Fruit fly (Drosophila melanogaster) whole organism, embryonic: ENCODE data around the gene Gpdh1.

Source experiments
- C15 ChIP-seq: fragments of 200-800 bp; sonication (Bioruptor generic); IDR thresholded peaks from 3 replicates; pipeline ENCODE4 v1.3.6; 2022; ENCODE audit warnings: missing biosample characterization, missing genetic modification characterization
- CG11560 ChIP-seq: fragments of 200-800 bp; sonication (Bioruptor generic); IDR thresholded peaks from 3 replicates; pipeline ENCODE4 v1.3.6; 2022; ENCODE audit warnings: missing biosample characterization, missing genetic modification characterization
- CG1529 ChIP-seq: fragments of 200-800 bp; sonication (Bioruptor generic); optimal IDR thresholded peaks from 3 replicates; lab custom pipeline; 2018; ENCODE audit warnings: missing biosample characterization, missing genetic modification characterization
- CG15696 ChIP-seq: fragments of 200-800 bp; sonication (Bioruptor generic); optimal IDR thresholded peaks from 2 replicates; lab custom pipeline; 2019; ENCODE audit warnings: missing biosample characterization, mild to moderate bottlenecking, missing genetic modification characterization, moderate library complexity
- CG2199 ChIP-seq: fragments of 200-800 bp; sonication (Bioruptor generic); IDR thresholded peaks from 3 replicates; pipeline ENCODE4 v1.3.6; 2022; ENCODE audit warnings: missing biosample characterization, missing genetic modification characterization
- CG3065 ChIP-seq: fragments of 200-800 bp; sonication (Bioruptor generic); optimal IDR thresholded peaks from 2 replicates; lab custom pipeline; 2016; ENCODE audit warnings: missing biosample characterization, missing genetic modification characterization
- CG32532 ChIP-seq: fragments of 200-800 bp; sonication (Bioruptor generic); IDR thresholded peaks from 2 replicates; pipeline ENCODE4 v1.3.6; 2022; ENCODE audit warnings: missing biosample characterization, missing genetic modification characterization
- CG32772 ChIP-seq: fragments of 200-800 bp; sonication (Bioruptor generic); IDR thresholded peaks from 2 replicates; pipeline ENCODE4 v1.3.6; 2022; ENCODE audit warnings: missing biosample characterization, missing genetic modification characterization
- CG3281 ChIP-seq: fragments of 200-800 bp; sonication (Bioruptor generic); optimal IDR thresholded peaks from 3 replicates; lab custom pipeline; 2017; ENCODE audit warnings: missing biosample characterization, mild to moderate bottlenecking, missing genetic modification characterization
- CG4282 ChIP-seq: fragments of 200-800 bp; sonication (Bioruptor generic); optimal IDR thresholded peaks from 2 replicates; lab custom pipeline; 2016; ENCODE audit warnings: missing biosample characterization, missing genetic modification characterization
- CG4360 ChIP-seq: fragments of 200-800 bp; sonication (Bioruptor generic); IDR thresholded peaks from 2 replicates; pipeline ENCODE4 v1.3.6; 2022; ENCODE audit warnings: missing biosample characterization, missing genetic modification characterization
- CG9727 ChIP-seq: fragments of 200-800 bp; sonication (Bioruptor generic); optimal IDR thresholded peaks from 3 replicates; lab custom pipeline; 2017; ENCODE audit warnings: missing biosample characterization, mild to moderate bottlenecking, missing genetic modification characterization
- Dip3 ChIP-seq: fragments of 200-800 bp; sonication (Bioruptor generic); optimal IDR thresholded peaks from 3 replicates; lab custom pipeline; 2016; ENCODE audit warnings: missing biosample characterization, missing genetic modification characterization
- Dll ChIP-seq: fragments of 200-800 bp; sonication (Bioruptor generic); IDR thresholded peaks from 4 replicates; pipeline ENCODE4 v1.3.6; 2022; ENCODE audit warnings: missing biosample characterization, missing genetic modification characterization; ENCODE audit not compliant: partially characterized antibody
- HLHmδ ChIP-seq: fragments of 200-800 bp; sonication (Bioruptor generic); optimal IDR thresholded peaks from 2 replicates; lab custom pipeline; 2018; ENCODE audit warnings: missing biosample characterization, mild to moderate bottlenecking, missing genetic modification characterization, moderate library complexity
- Hr78 ChIP-seq, 2 experiments: fragments of 200-800 bp in 1 of 2; fragments of >200 bp in 1 of 2; sonication (Bioruptor generic) in 1 of 2; optimal IDR thresholded peaks; 2 replicates each; lab custom pipeline; 2017 to 2019; ENCODE audit warnings: missing biosample characterization in 2 of 2, missing genetic modification characterization in 2 of 2, mild to moderate bottlenecking in 1 of 2, moderate library complexity in 1 of 2
- Kr ChIP-seq: fragments of 200-800 bp; sonication (Bioruptor generic); optimal IDR thresholded peaks from 2 replicates; lab custom pipeline; 2017; ENCODE audit warnings: missing biosample characterization, mild to moderate bottlenecking, missing genetic modification characterization
- Med ChIP-seq: fragments of 200-800 bp; sonication (Bioruptor generic); peaks from one replicate; lab custom pipeline; 2016; ENCODE audit warnings: missing biosample characterization, missing genetic modification characterization, mild to moderate bottlenecking, inconsistent platforms, moderate library complexity
- Neu2 ChIP-seq: fragments of 200-800 bp; sonication (Bioruptor generic); optimal IDR thresholded peaks from 3 replicates; lab custom pipeline; 2016; ENCODE audit warnings: missing biosample characterization, missing genetic modification characterization, borderline replicate concordance
- NfI ChIP-seq: fragments of 200-800 bp; sonication (Bioruptor generic); optimal IDR thresholded peaks from 3 replicates; lab custom pipeline; 2018; ENCODE audit warnings: missing biosample characterization, mild to moderate bottlenecking, missing genetic modification characterization, moderate library complexity
- Pdp1 ChIP-seq, 2 experiments: fragments of 200-800 bp; sonication (Bioruptor generic); optimal IDR thresholded peaks; 3 replicates each; lab custom pipeline; 2016; ENCODE audit warnings: missing biosample characterization in 2 of 2, missing genetic modification characterization in 2 of 2, mild to moderate bottlenecking in 1 of 2, moderate library complexity in 1 of 2
- Ptx1 ChIP-seq: fragments of 200-800 bp; sonication (Bioruptor generic); IDR thresholded peaks from 2 replicates; pipeline ENCODE4 v1.3.6; 2022; ENCODE audit warnings: missing biosample characterization, missing genetic modification characterization
- Xrp1 ChIP-seq: fragments of 200-800 bp; sonication (Bioruptor generic); IDR thresholded peaks from 2 replicates; pipeline ENCODE4 v1.3.6; 2022; ENCODE audit warnings: missing biosample characterization, missing genetic modification characterization
- ara ChIP-seq: fragments of 200-800 bp; sonication (Bioruptor generic); IDR thresholded peaks from 2 replicates; pipeline ENCODE4 v1.3.6; 2022; ENCODE audit warnings: missing biosample characterization, missing genetic modification characterization
- bcd ChIP-seq: fragments of 200-800 bp; sonication (Bioruptor generic); optimal IDR thresholded peaks from 2 replicates; lab custom pipeline; 2017; ENCODE audit warnings: missing biosample characterization, mild to moderate bottlenecking, missing genetic modification characterization
- chm ChIP-seq: fragments of 200-800 bp; sonication (Bioruptor generic); IDR thresholded peaks from 2 replicates; pipeline ENCODE4 v1.3.6; 2022; ENCODE audit warnings: missing biosample characterization, missing genetic modification characterization
- crc ChIP-seq: fragments of 200-800 bp; sonication (Bioruptor generic); optimal IDR thresholded peaks from 2 replicates; lab custom pipeline; 2016; ENCODE audit warnings: missing biosample characterization, missing genetic modification characterization
- crol ChIP-seq: fragments of 200-800 bp; sonication (Bioruptor generic); IDR thresholded peaks from 2 replicates; pipeline ENCODE4 v1.3.6; 2022; ENCODE audit warnings: missing biosample characterization, missing genetic modification characterization
- dysf ChIP-seq: fragments of 200-800 bp; sonication (Bioruptor generic); IDR thresholded peaks from 3 replicates; pipeline ENCODE4 v1.3.6; 2022; ENCODE audit warnings: missing biosample characterization, missing genetic modification characterization
- gfzf ChIP-seq: fragments of 200-800 bp; sonication (Bioruptor generic); optimal IDR thresholded peaks from 2 replicates; lab custom pipeline; 2016; ENCODE audit warnings: missing biosample characterization, mild to moderate bottlenecking, missing genetic modification characterization, moderate library complexity
- gsb-n ChIP-seq: fragments of 200-800 bp; sonication (Bioruptor generic); optimal IDR thresholded peaks from 3 replicates; lab custom pipeline; 2018; ENCODE audit warnings: missing biosample characterization, mild to moderate bottlenecking, missing genetic modification characterization
- kah ChIP-seq: fragments of 200-800 bp; sonication (Bioruptor generic); optimal IDR thresholded peaks from 2 replicates; lab custom pipeline; 2018; ENCODE audit warnings: missing biosample characterization, mild to moderate bottlenecking, missing genetic modification characterization
- lbe ChIP-seq: fragments of 200-800 bp; sonication (Bioruptor generic); optimal IDR thresholded peaks from 2 replicates; lab custom pipeline; 2016; ENCODE audit warnings: missing biosample characterization, mild to moderate bottlenecking, missing genetic modification characterization
- lilli ChIP-seq: fragments of 200-800 bp; sonication (Bioruptor generic); optimal IDR thresholded peaks from 3 replicates; lab custom pipeline; 2016; ENCODE audit warnings: missing biosample characterization, missing genetic modification characterization
- oc ChIP-seq: fragments of 200-800 bp; sonication (Bioruptor generic); optimal IDR thresholded peaks from 2 replicates; lab custom pipeline; 2018; ENCODE audit warnings: missing biosample characterization, mild to moderate bottlenecking, missing genetic modification characterization, moderate library complexity
- org-1 ChIP-seq: fragments of 200-800 bp; sonication (Bioruptor generic); optimal IDR thresholded peaks from 2 replicates; lab custom pipeline; 2017; ENCODE audit warnings: missing biosample characterization, missing genetic modification characterization
- prd ChIP-seq, 3 experiments: fragments of >200 bp in 2 of 3; fragments of 200-800 bp in 1 of 3; sonication (Bioruptor generic) in 1 of 3; optimal IDR thresholded peaks in 2 of 3; IDR thresholded peaks in 1 of 3; 2 replicates in 2 of 3; 3 replicates in 1 of 3; pipeline versions ENCODE4 v1.3.6 to Lab custom; 2017 to 2022; ENCODE audit warnings: missing biosample characterization in 1 of 3, missing genetic modification characterization in 1 of 3
- pros ChIP-seq: fragments of 200-800 bp; sonication (Bioruptor generic); optimal IDR thresholded peaks from 3 replicates; lab custom pipeline; 2019; ENCODE audit warnings: missing biosample characterization, mild to moderate bottlenecking, missing genetic modification characterization, moderate library complexity
- sens ChIP-seq: fragments of 200-800 bp; sonication (Bioruptor generic); peaks from one replicate; lab custom pipeline; 2016; ENCODE audit warnings: missing biosample characterization, missing genetic modification characterization
- stwl ChIP-seq: fragments of 200-800 bp; sonication (Bioruptor generic); optimal IDR thresholded peaks from 3 replicates; lab custom pipeline; 2018; ENCODE audit warnings: missing biosample characterization, mild to moderate bottlenecking, missing genetic modification characterization, moderate library complexity
- tll ChIP-seq, 2 experiments: fragments of 200-800 bp in 1 of 2; fragments of >200 bp in 1 of 2; sonication (Bioruptor generic) in 1 of 2; optimal IDR thresholded peaks; 2 replicates each; lab custom pipeline; 2017 to 2019; ENCODE audit warnings: missing biosample characterization in 2 of 2, missing genetic modification characterization in 2 of 2, mild to moderate bottlenecking in 1 of 2, moderate library complexity in 1 of 2
- ttk ChIP-seq: fragments of 200-800 bp; sonication (Bioruptor generic); IDR thresholded peaks from 2 replicates; pipeline ENCODE4 v2.1.2; 2022; ENCODE audit warnings: missing biosample characterization, missing genetic modification characterization
- twi ChIP-seq: fragments of 200-800 bp; optimal IDR thresholded peaks from 2 replicates; lab custom pipeline; 2019; ENCODE audit warnings: missing biosample characterization, mild to moderate bottlenecking, missing genetic modification characterization, moderate library complexity
- wek ChIP-seq: fragments of 200-800 bp; sonication (Bioruptor generic); optimal IDR thresholded peaks from 3 replicates; lab custom pipeline; 2018; ENCODE audit warnings: missing biosample characterization, mild to moderate bottlenecking, missing genetic modification characterization, moderate library complexity
- zen ChIP-seq: fragments of 200-800 bp; sonication (Bioruptor generic); optimal IDR thresholded peaks from 3 replicates; lab custom pipeline; 2018; ENCODE audit warnings: missing biosample characterization, mild to moderate bottlenecking, missing genetic modification characterization, moderate library complexity

Gene Gpdh1

DNA sequence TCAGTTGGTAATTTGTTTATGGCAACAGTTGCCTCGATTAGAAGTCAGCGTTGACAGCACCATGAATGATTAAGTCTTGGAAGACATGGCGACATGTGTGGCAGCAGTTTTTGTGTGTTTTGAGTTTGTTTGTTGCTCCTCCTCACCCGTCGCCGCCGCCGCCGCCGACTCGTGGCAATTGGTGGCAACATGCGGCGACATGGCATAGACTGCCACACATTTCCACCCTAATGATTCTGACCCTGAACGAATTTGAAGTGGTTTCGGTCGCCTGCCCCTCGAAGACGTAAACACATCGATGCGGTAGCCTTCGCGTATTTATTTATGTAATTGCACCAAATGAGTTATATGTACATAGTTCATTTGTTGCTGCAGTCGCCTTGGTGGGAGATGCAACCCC, 40.5 kb upstream of the Gpdh1 start:
- TF ChIP-seq pros (GFP tag; lab: Kevin White, UChicago) (peak; percentile 80), twi (tag; lab: Kevin White, UChicago) (peak; percentile 85), Pdp1 (GFP tag; optimal IDR thresholded peaks at IDR 0.05; lab: Kevin White, UChicago) (peak in 1 of 2 experiments; percentile 38), Dll (no peak), zen (tag; lab: Kevin White, UChicago) (peak; percentile 78), CG4360 (GFP tag; lab: Robert Waterston, UW) (no peak), Med (GFP tag; lab: Kevin White, UChicago) (peak; percentile 27), CG2199 (GFP tag; lab: Robert Waterston, UW) (0 out of 3 replicates have a peak, but pooled peaks have one; percentile 18), tll (GFP tag; optimal IDR thresholded peaks at IDR 0.05; lab: Kevin White, UChicago) (peak in 1 of 2 experiments; percentile 41), Kr (peak; percentile 17), Neu2 (GFP tag; lab: Kevin White, UChicago) (peak; percentile 25), prd (optimal IDR thresholded peaks at IDR 0.05; lab: Kevin White, UChicago) (no peak), prd (GFP tag; IDR thresholded peaks at IDR 0.05; lab: Robert Waterston, UW) (peak; percentile 27; the same call in 1 of the 3 replicates), Dip3 (no peak), org-1 (GFP tag; lab: Kevin White, UChicago) (peak; percentile 1), Hr78 (GFP tag; optimal IDR thresholded peaks at IDR 0.05; lab: Kevin White, UChicago) (peak in 1 of 2 experiments; percentile 3), crc (GFP tag; lab: Kevin White, UChicago) (no peak), ara (GFP tag; lab: Robert Waterston, UW) (0 out of 2 replicates have a peak, but pooled peaks have one; percentile 6), HLHmδ (peak; percentile 34), gsb-n (tag; lab: Kevin White, UChicago) (peak; percentile 58), CG3281 (GFP tag; lab: Kevin White, UChicago) (no peak), CG32772 (no peak), crol (peak; percentile 64), kah (GFP tag; lab: Kevin White, UChicago) (peak; percentile 25)

DNA sequence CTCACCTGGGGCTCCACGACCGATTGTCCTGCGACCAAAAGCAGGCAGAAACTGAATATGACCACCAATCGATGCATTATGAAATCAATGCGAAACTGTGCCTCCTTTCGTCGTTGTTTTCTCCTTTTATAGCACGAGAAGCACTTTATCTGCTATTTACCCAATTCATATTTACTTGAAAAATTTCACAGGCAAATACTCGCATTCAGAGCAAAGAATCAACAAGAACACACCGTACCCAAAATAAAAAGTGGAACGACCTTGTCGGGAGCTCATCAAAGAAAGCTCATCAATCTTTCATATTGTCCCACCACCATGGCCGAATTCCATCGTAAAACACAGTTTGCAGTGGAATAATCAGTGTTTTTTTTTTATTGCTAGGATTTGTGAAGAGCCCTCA, 38.9 kb upstream of the Gpdh1 start, which contains the start of gene CG9021:
TSS of gene CG9021 (minus strand) at position 105 of the 400 bp plus-strand sequence.
- TF ChIP-seq dysf (GFP tag; lab: Robert Waterston, UW) = peak; percentile 10; the same call in 1 of the 3 replicates
- no peak for TF ChIP-seq Ptx1 (GFP tag; lab: Robert Waterston, UW)
- TF ChIP-seq ttk (GFP tag; lab: Robert Waterston, UW) = no peak
- peak; percentile 10 for TF ChIP-seq CG15696 (tag; lab: Kevin White, UChicago)
- peak; percentile 38; the same call in 1 of the 2 replicates for TF ChIP-seq chm
- peak; percentile 22; the same call in 1 of the 2 replicates for TF ChIP-seq Xrp1 (GFP tag; lab: Robert Waterston, UW)
- TF ChIP-seq sens (GFP tag; lab: Kevin White, UChicago) = peak; percentile 58
- TF ChIP-seq, all 482 proteins: peak for 5

DNA sequence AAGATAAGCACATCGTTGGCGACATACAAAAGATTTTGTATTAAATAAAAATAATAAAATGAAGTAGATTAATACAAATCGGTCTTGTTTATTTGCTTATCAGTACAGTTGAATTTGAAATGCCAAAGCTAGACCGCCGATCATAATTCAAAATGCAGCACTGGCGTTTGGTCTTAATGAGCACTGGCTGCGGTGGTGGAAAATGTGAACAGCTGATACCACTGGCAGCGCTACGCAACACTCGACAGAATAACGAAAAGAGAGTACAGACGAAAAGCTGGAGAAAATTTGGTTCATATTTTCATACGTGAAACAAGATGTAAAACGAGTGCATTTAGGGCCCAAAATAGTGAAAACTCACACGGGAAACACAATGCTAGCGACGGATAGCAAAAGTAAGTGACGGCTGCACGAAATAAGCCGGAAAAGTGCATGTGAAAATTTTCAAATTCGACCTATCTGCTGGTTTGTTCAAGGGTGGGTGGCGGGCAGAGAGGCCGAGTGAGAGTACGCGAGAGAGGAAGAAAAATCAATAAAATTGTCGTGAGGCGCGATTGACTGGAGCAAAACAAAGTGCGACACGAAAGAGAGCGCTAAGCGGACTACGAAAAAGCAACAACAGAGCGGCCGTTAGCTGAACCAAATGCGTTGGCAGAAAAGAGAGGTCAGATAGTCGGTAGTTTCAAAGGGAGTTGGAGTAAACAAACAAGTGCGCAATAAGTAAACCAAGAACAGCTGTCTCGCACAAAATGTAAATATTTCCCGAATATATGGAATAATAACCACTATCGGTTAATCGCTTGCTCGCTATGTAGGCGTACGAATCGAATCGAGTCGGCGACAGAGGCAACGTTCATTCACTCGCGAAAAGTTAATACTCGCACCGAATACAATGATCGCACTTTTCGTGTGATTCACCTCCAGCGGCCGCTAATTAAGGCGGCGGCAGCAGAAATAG, 36.3 kb upstream of the Gpdh1 start, which contains the start of gene bchs:
TSS of gene bchs (plus strand) at position 277 of the 958 bp plus-strand sequence.
- TF ChIP-seq CG3065 (GFP tag; lab: Kevin White, UChicago) = peak; percentile 61
- TF ChIP-seq NfI (GFP tag; lab: Kevin White, UChicago) = peak; percentile 82
- peak; percentile 43 for TF ChIP-seq lilli (GFP tag; lab: Kevin White, UChicago)
- no peak for TF ChIP-seq CG11560 (tag; lab: Robert Waterston, UW)
- no peak for TF ChIP-seq lbe
- TF ChIP-seq CG9727 (GFP tag; lab: Kevin White, UChicago) = peak; percentile 89
- TF ChIP-seq C15 (GFP tag; lab: Robert Waterston, UW) = peak; percentile 57; the same call in 1 of the 3 replicates
- TF ChIP-seq bcd (GFP tag; lab: Kevin White, UChicago) = peak; percentile 83
- TF ChIP-seq gfzf (GFP tag; lab: Kevin White, UChicago) = no peak
- peak; percentile 90 for TF ChIP-seq oc
- TF ChIP-seq wek (GFP tag; lab: Kevin White, UChicago) = peak; percentile 96
- peak; percentile 63 for TF ChIP-seq stwl
- peak; percentile 42; the same call in 1 of the 2 replicates for TF ChIP-seq CG32532 (GFP tag; lab: Robert Waterston, UW)
- peak; percentile 57 for TF ChIP-seq CG4282 (GFP tag; lab: Kevin White, UChicago)
- peak; percentile 93 for TF ChIP-seq CG1529
